Fruit fly (Drosophila melanogaster) whole organism, embryonic: ENCODE results near the gene CG13297.

Experiments
- B-H2 ChIP-seq: fragments of 200-800 bp; sonication (Bioruptor generic); optimal IDR thresholded peaks from 2 replicates; lab custom pipeline; 2018; ENCODE audit warnings: missing biosample characterization, mild to moderate bottlenecking, missing genetic modification characterization
- CG11085 ChIP-seq: fragments of 200-800 bp; sonication (Bioruptor generic); IDR thresholded peaks from 2 replicates; pipeline ENCODE4 v1.3.6; 2022; ENCODE audit warnings: missing biosample characterization, missing genetic modification characterization
- CG12236 ChIP-seq: fragments of 200-800 bp; sonication (Bioruptor generic); optimal IDR thresholded peaks from 2 replicates; lab custom pipeline; 2016; ENCODE audit warnings: missing biosample characterization, missing genetic modification characterization
- CG12299 ChIP-seq: fragments of 200-800 bp; sonication (Bioruptor generic); optimal IDR thresholded peaks from 2 replicates; lab custom pipeline; 2018; ENCODE audit warnings: missing biosample characterization, mild to moderate bottlenecking, missing genetic modification characterization
- CG13296 ChIP-seq: fragments of 200-800 bp; sonication (Bioruptor generic); optimal IDR thresholded peaks from 3 replicates; lab custom pipeline; 2018; ENCODE audit warnings: missing biosample characterization, mild to moderate bottlenecking, missing genetic modification characterization
- CG13624 ChIP-seq: fragments of 200-800 bp; sonication (Bioruptor generic); optimal IDR thresholded peaks from 2 replicates; lab custom pipeline; 2016; ENCODE audit warnings: missing biosample characterization, missing genetic modification characterization
- CG14441 ChIP-seq: fragments of 200-800 bp; sonication (Bioruptor generic); IDR thresholded peaks from 2 replicates; pipeline ENCODE4 v1.3.6; 2022; ENCODE audit warnings: missing biosample characterization, missing genetic modification characterization
- CG15696 ChIP-seq: fragments of 200-800 bp; sonication (Bioruptor generic); optimal IDR thresholded peaks from 2 replicates; lab custom pipeline; 2019; ENCODE audit warnings: missing biosample characterization, mild to moderate bottlenecking, missing genetic modification characterization, moderate library complexity
- CG17186 ChIP-seq: fragments of 200-800 bp; sonication (Bioruptor generic); optimal IDR thresholded peaks from 3 replicates; lab custom pipeline; 2017; ENCODE audit warnings: missing biosample characterization, missing genetic modification reagents, missing genetic modification characterization
- CG17829 ChIP-seq: fragments of 200-800 bp; optimal IDR thresholded peaks from 2 replicates; lab custom pipeline; 2019; ENCODE audit warnings: missing biosample characterization, mild to moderate bottlenecking, missing genetic modification characterization, moderate library complexity
- CG2875 ChIP-seq: fragments of 200-800 bp; sonication (Bioruptor generic); optimal IDR thresholded peaks from 2 replicates; lab custom pipeline; 2017; ENCODE audit warnings: missing biosample characterization, mild to moderate bottlenecking, missing genetic modification characterization, missing genetic modification reagents
- CG33557 ChIP-seq: fragments of 200-800 bp; sonication (Bioruptor generic); optimal IDR thresholded peaks from 2 replicates; lab custom pipeline; 2019; ENCODE audit warnings: missing biosample characterization, mild to moderate bottlenecking, missing genetic modification characterization, moderate library complexity
- CG3407 ChIP-seq: fragments of 200-800 bp; sonication (Bioruptor generic); optimal IDR thresholded peaks from 2 replicates; lab custom pipeline; 2018; ENCODE audit warnings: missing biosample characterization, mild to moderate bottlenecking, missing genetic modification characterization
- CG4282 ChIP-seq: fragments of 200-800 bp; sonication (Bioruptor generic); optimal IDR thresholded peaks from 2 replicates; lab custom pipeline; 2016; ENCODE audit warnings: missing biosample characterization, missing genetic modification characterization
- CG4617 ChIP-seq: fragments of 200-800 bp; sonication (Bioruptor generic); optimal IDR thresholded peaks from 3 replicates; lab custom pipeline; 2016; ENCODE audit warnings: missing biosample characterization, missing genetic modification characterization, borderline replicate concordance
- CG6175 ChIP-seq: fragments of 200-800 bp; sonication (Bioruptor generic); IDR thresholded peaks from 3 replicates; pipeline ENCODE4 v1.3.6; 2022; ENCODE audit warnings: missing biosample characterization, missing genetic modification characterization
- CG6689 ChIP-seq: fragments of 200-800 bp; sonication (Bioruptor generic); IDR thresholded peaks from 2 replicates; pipeline ENCODE4 v1.3.6; 2022; ENCODE audit warnings: missing biosample characterization, missing genetic modification characterization
- CG6854 ChIP-seq: fragments of 200-800 bp; sonication (Bioruptor generic); optimal IDR thresholded peaks from 3 replicates; lab custom pipeline; 2017; ENCODE audit warnings: missing biosample characterization, mild to moderate bottlenecking, missing genetic modification characterization
- D19A ChIP-seq: fragments of 200-800 bp; optimal IDR thresholded peaks from 3 replicates; lab custom pipeline; 2019; ENCODE audit warnings: missing biosample characterization, mild to moderate bottlenecking, missing genetic modification characterization, moderate library complexity
- D19B ChIP-seq: fragments of 200-800 bp; sonication (Bioruptor generic); optimal IDR thresholded peaks from 2 replicates; lab custom pipeline; 2017; ENCODE audit warnings: missing biosample characterization, mild to moderate bottlenecking, missing genetic modification characterization
- Dek ChIP-seq: fragments of 200-800 bp; sonication (Bioruptor generic); optimal IDR thresholded peaks from 3 replicates; lab custom pipeline; 2019; ENCODE audit warnings: missing biosample characterization, mild to moderate bottlenecking, missing genetic modification characterization, moderate library complexity
- Doc3 ChIP-seq: fragments of 200-800 bp; sonication (Bioruptor generic); IDR thresholded peaks from 3 replicates; pipeline ENCODE4 v1.3.6; 2022; ENCODE audit warnings: missing biosample characterization, missing genetic modification characterization; ENCODE audit not compliant: partially characterized antibody
- H15 ChIP-seq: fragments of 200-800 bp; sonication (Bioruptor generic); IDR thresholded peaks from 3 replicates; pipeline ENCODE4 v1.3.6; 2022; ENCODE audit warnings: missing biosample characterization, missing genetic modification characterization
- Hsf ChIP-seq: fragments of 200-800 bp; sonication (Bioruptor generic); optimal IDR thresholded peaks from 3 replicates; lab custom pipeline; 2016; ENCODE audit warnings: missing biosample characterization, missing genetic modification characterization
- Lhr ChIP-seq: fragments of 200-800 bp; sonication (Bioruptor generic); optimal IDR thresholded peaks from 3 replicates; lab custom pipeline; 2017; ENCODE audit warnings: mild to moderate bottlenecking, missing biosample characterization, missing genetic modification reagents, missing genetic modification characterization
- Myb ChIP-seq: fragments of 200-800 bp; sonication (Bioruptor generic); optimal IDR thresholded peaks from 2 replicates; lab custom pipeline; 2016; ENCODE audit warnings: missing biosample characterization, missing genetic modification characterization
- PHDP ChIP-seq: fragments of 200-800 bp; sonication (Bioruptor generic); optimal IDR thresholded peaks from 3 replicates; lab custom pipeline; 2018; ENCODE audit warnings: missing biosample characterization, mild to moderate bottlenecking, missing genetic modification characterization, moderate library complexity
- az2 ChIP-seq: fragments of 200-800 bp; sonication (Bioruptor generic); optimal IDR thresholded peaks from 3 replicates; lab custom pipeline; 2016; ENCODE audit warnings: missing biosample characterization, missing genetic modification characterization
- bcd ChIP-seq: fragments of 200-800 bp; sonication (Bioruptor generic); optimal IDR thresholded peaks from 2 replicates; lab custom pipeline; 2017; ENCODE audit warnings: missing biosample characterization, mild to moderate bottlenecking, missing genetic modification characterization
- bowl ChIP-seq: fragments of 200-800 bp; sonication (Bioruptor generic); IDR thresholded peaks from 2 replicates; pipeline ENCODE4 v1.3.6; 2022; ENCODE audit warnings: missing biosample characterization, missing genetic modification characterization
- danr ChIP-seq: fragments of 200-800 bp; sonication (Bioruptor generic); IDR thresholded peaks from 2 replicates; pipeline ENCODE4 v1.3.6; 2022; ENCODE audit warnings: missing biosample characterization, missing genetic modification characterization
- disco-r ChIP-seq: fragments of 200-800 bp; sonication (Bioruptor generic); optimal IDR thresholded peaks from 2 replicates; lab custom pipeline; 2016; ENCODE audit warnings: missing biosample characterization, missing genetic modification characterization
- emc ChIP-seq: fragments of 200-800 bp; sonication (Bioruptor generic); optimal IDR thresholded peaks from 2 replicates; lab custom pipeline; 2016; ENCODE audit warnings: missing biosample characterization, missing genetic modification characterization
- fd3F ChIP-seq: fragments of 200-800 bp; sonication (Bioruptor generic); optimal IDR thresholded peaks from 2 replicates; lab custom pipeline; 2018; ENCODE audit warnings: missing biosample characterization, mild to moderate bottlenecking, missing genetic modification characterization, moderate library complexity
- grn ChIP-seq: fragments of 200-800 bp; sonication (Bioruptor generic); optimal IDR thresholded peaks from 3 replicates; lab custom pipeline; 2017; ENCODE audit warnings: missing biosample characterization, missing genetic modification characterization
- hbn ChIP-seq: fragments of 200-800 bp; sonication (Bioruptor generic); IDR thresholded peaks from 2 replicates; pipeline ENCODE4 v1.3.6; 2022; ENCODE audit warnings: missing biosample characterization, missing genetic modification characterization; ENCODE audit not compliant: partially characterized antibody
- klu ChIP-seq: fragments of 200-800 bp; sonication (Bioruptor generic); IDR thresholded peaks from 2 replicates; pipeline ENCODE4 v1.3.6; 2022; ENCODE audit warnings: missing biosample characterization, missing genetic modification characterization
- pnt ChIP-seq: fragments of 200-800 bp; sonication (Bioruptor generic); optimal IDR thresholded peaks from 3 replicates; lab custom pipeline; 2016; ENCODE audit warnings: missing biosample characterization, missing genetic modification characterization
- pros ChIP-seq: fragments of 200-800 bp; sonication (Bioruptor generic); optimal IDR thresholded peaks from 3 replicates; lab custom pipeline; 2019; ENCODE audit warnings: missing biosample characterization, mild to moderate bottlenecking, missing genetic modification characterization, moderate library complexity
- ranshi ChIP-seq: fragments of 200-800 bp; sonication (Bioruptor generic); IDR thresholded peaks from 2 replicates; pipeline ENCODE4 v1.3.6; 2022; ENCODE audit warnings: missing biosample characterization, missing genetic modification characterization
- schlank ChIP-seq: fragments of 200-800 bp; sonication (Bioruptor generic); optimal IDR thresholded peaks from 2 replicates; lab custom pipeline; 2018; ENCODE audit warnings: missing biosample characterization, mild to moderate bottlenecking, missing genetic modification characterization
- scrt ChIP-seq: fragments of 200-800 bp; sonication (Bioruptor generic); optimal IDR thresholded peaks from 2 replicates; lab custom pipeline; 2018; ENCODE audit warnings: missing biosample characterization, mild to moderate bottlenecking, missing genetic modification characterization, moderate library complexity
- shn ChIP-seq: fragments of 200-800 bp; sonication (Bioruptor generic); optimal IDR thresholded peaks from 3 replicates; lab custom pipeline; 2016; ENCODE audit warnings: missing biosample characterization, missing genetic modification characterization
- sisA ChIP-seq: fragments of 200-800 bp; sonication (Bioruptor generic); IDR thresholded peaks from 2 replicates; pipeline ENCODE4 v1.3.6; 2022; ENCODE audit warnings: missing biosample characterization, missing genetic modification characterization
- unpg ChIP-seq: fragments of 200-800 bp; sonication (Bioruptor generic); optimal IDR thresholded peaks from 3 replicates; lab custom pipeline; 2018; ENCODE audit warnings: missing biosample characterization, mild to moderate bottlenecking, missing genetic modification characterization, moderate library complexity
- usp ChIP-seq: fragments of >200 bp; optimal IDR thresholded peaks from 2 replicates; lab custom pipeline; 2017; ENCODE audit warnings: missing biosample characterization, missing genetic modification characterization
- vvl ChIP-seq: fragments of 200-800 bp; sonication (Bioruptor generic); IDR thresholded peaks from 2 replicates; pipeline ENCODE4 v1.3.6; 2022; ENCODE audit warnings: missing biosample characterization, missing genetic modification characterization
- wor ChIP-seq: fragments of 200-800 bp; sonication (Bioruptor generic); IDR thresholded peaks from 2 replicates; pipeline ENCODE4 v1.3.6; 2022; ENCODE audit warnings: missing biosample characterization, missing genetic modification characterization
- zfh1 ChIP-seq: fragments of 200-800 bp; sonication (Bioruptor generic); IDR thresholded peaks from 3 replicates; pipeline ENCODE4 v1.3.6; 2022; ENCODE audit warnings: missing biosample characterization, missing genetic modification characterization

Gene CG13297

dm6 chr3L:6192822-6193555 is 35.8 kb upstream of the CG13297 start, which contains the start of the genes Sf3b6 and Tnpo (continued):
- TF ChIP-seq az2 (GFP tag; lab: Kevin White, UChicago) (peak; percentile 85), zfh1 (GFP tag; lab: Robert Waterston, UW) (peak; percentile 77), CG6854 (GFP tag; lab: Kevin White, UChicago) (no peak), fd3F (GFP tag; lab: Kevin White, UChicago) (peak; percentile 74), CG2875 (GFP tag; lab: Kevin White, UChicago) (no peak), CG11085 (peak; percentile 63), CG13296 (peak; percentile 75), bcd (GFP tag; lab: Kevin White, UChicago) (peak; percentile 85), Hsf (GFP tag; lab: Kevin White, UChicago) (peak; percentile 84), CG4617 (GFP tag; lab: Kevin White, UChicago) (peak; percentile 77), CG4282 (peak; percentile 34), H15 (GFP tag; lab: Robert Waterston, UW) (peak; percentile 69; the same call in 2 of the 3 replicates), PHDP (tag; lab: Kevin White, UChicago) (no peak), shn (peak; percentile 62), sisA (GFP tag; lab: Robert Waterston, UW) (peak; percentile 84), Lhr (GFP tag; lab: Kevin White, UChicago) (peak; percentile 78), Dek (tag; lab: Kevin White, UChicago) (no peak), CG12299 (tag; lab: Kevin White, UChicago) (no peak), D19B (GFP tag; lab: Kevin White, UChicago) (peak; percentile 88), CG6689 (GFP tag; lab: Robert Waterston, UW) (peak; percentile 91), scrt (peak; percentile 65), danr (peak; percentile 71; the same call in 1 of the 2 replicates), disco-r (GFP tag; lab: Kevin White, UChicago) (peak; percentile 33), vvl (peak; percentile 88), ranshi (GFP tag; lab: Robert Waterston, UW) (peak; percentile 89; the same call in 1 of the 2 replicates), wor (GFP tag; lab: Robert Waterston, UW) (peak; percentile 79), bowl (GFP tag; lab: Robert Waterston, UW) (no peak), Myb (GFP tag; lab: Kevin White, UChicago) (peak; percentile 60), CG3407 (GFP tag; lab: Kevin White, UChicago) (no peak), CG33557 (GFP tag; lab: Kevin White, UChicago) (peak; percentile 83), Doc3 (GFP tag; lab: Robert Waterston, UW) (peak; percentile 55; the same call in 1 of the 3 replicates), grn (GFP tag; lab: Kevin White, UChicago) (no peak), CG17829 (tag; lab: Kevin White, UChicago) (peak; percentile 86), klu (GFP tag; lab: Robert Waterston, UW) (peak; percentile 85), pnt (peak; percentile 78), schlank (tag; lab: Kevin White, UChicago) (peak; percentile 35), CG13624 (GFP tag; lab: Kevin White, UChicago) (peak; percentile 51), usp (no peak), CG6175 (GFP tag; lab: Robert Waterston, UW) (peak; percentile 39; the same call in 1 of the 3 replicates), CG17186 (GFP tag; lab: Kevin White, UChicago) (peak; percentile 62), hbn (GFP tag; lab: Robert Waterston, UW) (peak; percentile 67), B-H2 (GFP tag; lab: Kevin White, UChicago) (peak; percentile 63), CG14441 (peak; percentile 82), CG15696 (tag; lab: Kevin White, UChicago) (peak; percentile 89), unpg (GFP tag; lab: Kevin White, UChicago) (no peak), pros (GFP tag; lab: Kevin White, UChicago) (no peak), CG12236 (GFP tag; lab: Kevin White, UChicago) (peak; percentile 33), D19A (tag; lab: Kevin White, UChicago) (no peak), emc (GFP tag; lab: Kevin White, UChicago) (peak; percentile 29)
